Fruit fly (Drosophila melanogaster) whole organism, wandering third instar larva: ENCODE measurements around the gene CtBP.

ENCODE experiments used
- HLH106 ChIP-seq: fragments of 200-800 bp; optimal IDR thresholded peaks from 3 replicates; lab custom pipeline; 2019; ENCODE audit warnings: missing biosample characterization, mild to moderate bottlenecking, missing genetic modification characterization, moderate library complexity
- Hr83 ChIP-seq: fragments of 200-300 bp; sonication (Bioruptor generic); optimal IDR thresholded peaks from 2 replicates; lab custom pipeline; 2016; ENCODE audit warnings: missing biosample characterization, mild to moderate bottlenecking, missing genetic modification characterization, moderate library complexity; ENCODE audit not compliant: poor library complexity, severe bottlenecking
- Myc ChIP-seq: fragments of >200 bp; optimal IDR thresholded peaks from 2 replicates; lab custom pipeline; 2017
- dl ChIP-seq, 2 experiments: fragments of 175-275, 200-275 bp in 1 of 2; fragments of 200-275 bp in 1 of 2; sonication (Bioruptor generic); optimal IDR thresholded peaks; lab custom pipeline; 2018; ENCODE audit warnings: mild to moderate bottlenecking in 2 of 2, missing biosample characterization in 2 of 2, missing genetic modification characterization in 2 of 2, moderate library complexity in 2 of 2; ENCODE audit not compliant: partially characterized antibody in 2 of 2, insufficient read depth in 1 of 2
- pan ChIP-seq: fragments of >200 bp; optimal IDR thresholded peaks from 2 replicates; lab custom pipeline; 2017
- psq ChIP-seq: fragments of 200-800 bp; sonication (Bioruptor generic); optimal IDR thresholded peaks from 3 replicates; lab custom pipeline; 2017; ENCODE audit warnings: missing biosample characterization, mild to moderate bottlenecking, missing genetic modification characterization, moderate library complexity
- sage ChIP-seq: fragments of 200-800 bp; sonication (Bioruptor generic); optimal IDR thresholded peaks from 2 replicates; lab custom pipeline; 2016; ENCODE audit warnings: missing biosample characterization, mild to moderate bottlenecking, missing genetic modification characterization
- sv ChIP-seq: fragments of 200-800 bp; sonication (Bioruptor generic); optimal IDR thresholded peaks from 3 replicates; lab custom pipeline; 2016; ENCODE audit warnings: missing biosample characterization, missing genetic modification characterization

- TF ChIP-seq Hr83 (peak; percentile 43), sage (GFP tag; lab: Kevin White, UChicago) (no peak), psq (GFP tag; lab: Kevin White, UChicago) (peak; percentile 7), Myc (lab: Kevin White, UChicago) (no peak), dl (GFP tag; optimal IDR thresholded peaks at IDR 0.05; lab: Kevin White, UChicago; ENCODE audit: insufficient read depth in 1 of 2, partially characterized antibody in 2 of 2) (no peak), HLH106 (tag; lab: Kevin White, UChicago) (no peak), pan (lab: Kevin White, UChicago) (no peak), sv (GFP tag; lab: Kevin White, UChicago) (no peak)
These were observed 13.8 kb upstream of the CtBP start, which contains the start of the genes CG17327, CG44194 and CG7518 for dm6 chr3R:12997550-12998233.
